Worm (Caenorhabditis elegans) whole organism, L4 larva: ENCODE measurements around the gene R11D1.4.
A peak's percentile ranks its signal among the peaks of the same experiment; 100 is the strongest.

Source experiments
- F10B5.3 ChIP-seq: sonication (generic microtip); optimal IDR thresholded peaks from 2 replicates; lab custom pipeline; 2016; ENCODE audit warnings: mild to moderate bottlenecking, missing genetic modification characterization, missing compliant biosample characterization
- F44E2.7 ChIP-seq: fragments of 200-800 bp; sonication (Bioruptor generic); IDR thresholded peaks from 2 replicates; pipeline ENCODE4 v2.1.2; 2022; ENCODE audit warnings: missing genetic modification characterization, missing compliant biosample characterization
- R02D3.7 ChIP-seq: fragments of 150-350 bp; sonication (generic microtip); optimal IDR thresholded peaks from 3 replicates; lab custom pipeline; 2014; ENCODE audit warnings: missing biosample characterization, missing genetic modification characterization
- Y105C5A.15 ChIP-seq: fragments of 200-800 bp; sonication (Bioruptor generic); IDR thresholded peaks from 2 replicates; pipeline ENCODE4 v1.3.6; 2022; ENCODE audit warnings: missing genetic modification characterization, missing compliant biosample characterization
- Y48G9A.11 ChIP-seq: fragments of 200-800 bp; sonication (Bioruptor generic); IDR thresholded peaks from 2 replicates; pipeline ENCODE4 v1.3.6; 2022; ENCODE audit warnings: missing genetic modification reagents, missing genetic modification characterization, missing compliant biosample characterization
- ZK546.5 ChIP-seq, 2 experiments: sonication (generic microtip); optimal IDR thresholded peaks; 2 replicates each; lab custom pipeline; 2017; ENCODE audit warnings: missing biosample characterization in 2 of 2, missing genetic modification characterization in 2 of 2
- aha-1 ChIP-seq: fragments of 150-350 bp; peaks from one replicate; lab custom pipeline; 2014; ENCODE audit warnings: missing biosample characterization, missing genetic modification characterization
- aly-2 ChIP-seq: sonication (generic microtip); optimal IDR thresholded peaks from 2 replicates; lab custom pipeline; 2018; ENCODE audit warnings: missing biosample characterization, missing genetic modification characterization
- ama-1 ChIP-seq: fragments of 150-350 bp; optimal IDR thresholded peaks from 2 replicates; lab custom pipeline; 2014; ENCODE audit warnings: inconsistent platforms, mixed read lengths
- ceh-62 ChIP-seq: sonication (generic microtip); optimal IDR thresholded peaks from 2 replicates; lab custom pipeline; 2017; ENCODE audit warnings: missing biosample characterization, missing genetic modification characterization
- daf-16 ChIP-seq, 3 experiments: sonication (generic microtip); optimal IDR thresholded peaks; 2 replicates each; lab custom pipeline; 2016 to 2017; ENCODE audit warnings: missing genetic modification characterization in 3 of 3, missing genetic modification reagents in 3 of 3, mild to moderate bottlenecking in 2 of 3, missing compliant biosample characterization in 2 of 3, missing biosample characterization in 1 of 3, moderate library complexity in 1 of 3
- dmd-6 ChIP-seq: fragments of 200-800 bp; sonication (Bioruptor generic); IDR thresholded peaks from 2 replicates; pipeline ENCODE4 v1.3.6; 2022; ENCODE audit warnings: missing genetic modification reagents, missing genetic modification characterization, missing compliant biosample characterization
- dmd-8 ChIP-seq: fragments of 200-800 bp; sonication (Bioruptor generic); IDR thresholded peaks from 2 replicates; pipeline ENCODE4 v1.3.6; 2022; ENCODE audit warnings: missing genetic modification characterization, missing compliant biosample characterization
- dmd-9 ChIP-seq: fragments of 200-800 bp; sonication (Bioruptor generic); IDR thresholded peaks from 2 replicates; pipeline ENCODE4 v1.3.6; 2022; ENCODE audit warnings: missing genetic modification reagents, missing genetic modification characterization, missing compliant biosample characterization
- dpl-1 ChIP-seq: fragments of 150-350 bp; optimal IDR thresholded peaks from 2 replicates; lab custom pipeline; 2014; ENCODE audit warnings: missing biosample characterization, missing genetic modification reagents, missing genetic modification characterization
- dve-1 ChIP-seq: sonication (generic microtip); optimal IDR thresholded peaks from 2 replicates; lab custom pipeline; 2017; ENCODE audit warnings: antibody characterized with exemption, mild to moderate bottlenecking, missing genetic modification characterization, missing compliant biosample characterization; ENCODE audit not compliant: insufficient read depth
- egl-27 ChIP-seq: sonication (generic microtip); optimal IDR thresholded peaks from 3 replicates; lab custom pipeline; 2017; ENCODE audit warnings: missing biosample characterization, missing genetic modification reagents, missing genetic modification characterization
- egl-43 ChIP-seq: fragments of 200-800 bp; sonication (Bioruptor generic); IDR thresholded peaks from 2 replicates; pipeline ENCODE4 v1.3.6; 2022; ENCODE audit warnings: missing genetic modification reagents, missing genetic modification characterization, missing compliant biosample characterization
- hif-1 ChIP-seq, 2 experiments: sonication (generic microtip); optimal IDR thresholded peaks; 2 replicates each; lab custom pipeline; 2016 to 2017; ENCODE audit warnings: missing compliant biosample characterization in 2 of 2, missing genetic modification characterization in 2 of 2, missing genetic modification reagents in 2 of 2, missing genotype in 2 of 2, mild to moderate bottlenecking in 1 of 2
- hlh-11 ChIP-seq: fragments of 200-800 bp; sonication (Bioruptor generic); optimal IDR thresholded peaks from 2 replicates; lab custom pipeline; 2018; ENCODE audit warnings: mild to moderate bottlenecking, missing genetic modification characterization, missing compliant biosample characterization
- lim-7 ChIP-seq: fragments of 200-800 bp; sonication (Bioruptor generic); IDR thresholded peaks from 2 replicates; pipeline ENCODE4 v1.3.6; 2022; ENCODE audit warnings: missing genetic modification characterization, missing compliant biosample characterization
- lin-15B ChIP-seq: fragments of 150-350 bp; sonication (generic microtip); optimal IDR thresholded peaks from 3 replicates; lab custom pipeline; 2014; ENCODE audit warnings: missing biosample characterization, missing genetic modification characterization
- lsy-2 ChIP-seq, 2 experiments: fragments of 150-350 bp in 1 of 2; sonication (generic microtip) in 1 of 2; optimal IDR thresholded peaks; 2 replicates each; lab custom pipeline; 2014 to 2017; ENCODE audit warnings: missing biosample characterization in 2 of 2, missing genetic modification characterization in 2 of 2
- madf-5 ChIP-seq, 2 experiments: fragments of 200-800 bp; sonication (Bioruptor generic); IDR thresholded peaks; 2 replicates each; pipeline ENCODE4 v1.3.6; 2022; ENCODE audit warnings: missing compliant biosample characterization in 2 of 2, missing genetic modification characterization in 2 of 2
- madf-9 ChIP-seq: fragments of 200-800 bp; sonication (Bioruptor generic); conservative IDR thresholded peaks from 2 replicates; pipeline ENCODE4 v1.3.6; 2022; ENCODE audit warnings: missing genetic modification reagents, missing genetic modification characterization, missing compliant biosample characterization
- mdt-29 ChIP-seq: fragments of 200-800 bp; sonication (Bioruptor generic); IDR thresholded peaks from 2 replicates; pipeline ENCODE4 v1.3.6; 2022; ENCODE audit warnings: missing genetic modification reagents, missing genetic modification characterization, missing compliant biosample characterization
- mep-1 ChIP-seq: fragments of 150-350 bp; sonication (generic microtip); optimal IDR thresholded peaks from 3 replicates; lab custom pipeline; 2014; ENCODE audit warnings: missing biosample characterization, missing genetic modification characterization
- mes-2 ChIP-seq: sonication (generic microtip); optimal IDR thresholded peaks from 2 replicates; lab custom pipeline; 2016; ENCODE audit warnings: missing genotype, mild to moderate bottlenecking, missing genetic modification characterization, missing compliant biosample characterization; ENCODE audit not compliant: poor library complexity, severe bottlenecking
- mxl-3 ChIP-seq: fragments of 200-800 bp; sonication (Bioruptor generic); optimal IDR thresholded peaks from 2 replicates; lab custom pipeline; 2018; ENCODE audit warnings: mild to moderate bottlenecking, missing genetic modification characterization, missing compliant biosample characterization
- nhr-28 ChIP-seq: fragments of 150-350 bp; optimal IDR thresholded peaks from 2 replicates; lab custom pipeline; 2014; ENCODE audit warnings: missing biosample characterization, missing genetic modification characterization
- nhr-42 ChIP-seq: fragments of 200-800 bp; sonication (Bioruptor generic); IDR thresholded peaks from 2 replicates; pipeline ENCODE4 v1.3.6; 2022; ENCODE audit warnings: missing genetic modification characterization, missing compliant biosample characterization
- nhr-6 ChIP-seq: fragments of 150-350 bp; optimal IDR thresholded peaks from 2 replicates; lab custom pipeline; 2014; ENCODE audit warnings: missing biosample characterization, missing genetic modification characterization
- php-3 ChIP-seq: fragments of 200-800 bp; sonication (Bioruptor generic); IDR thresholded peaks from 2 replicates; pipeline ENCODE4 v1.3.6; 2022; ENCODE audit warnings: missing genetic modification reagents, missing genetic modification characterization, missing compliant biosample characterization
- pqm-1 ChIP-seq: sonication (generic microtip); optimal IDR thresholded peaks from 2 replicates; lab custom pipeline; 2017; ENCODE audit warnings: missing biosample characterization, missing genetic modification characterization
- sdz-12 ChIP-seq: fragments of 200-800 bp; sonication (Bioruptor generic); optimal IDR thresholded peaks from 2 replicates; lab custom pipeline; 2018; ENCODE audit warnings: mild to moderate bottlenecking, missing genetic modification characterization, missing compliant biosample characterization
- snpc-1.2 ChIP-seq: fragments of 200-800 bp; sonication (Bioruptor generic); IDR thresholded peaks from 2 replicates; pipeline ENCODE4 v1.3.6; 2022; ENCODE audit warnings: missing genetic modification reagents, missing genetic modification characterization, missing compliant biosample characterization
- spr-3 ChIP-seq: fragments of 200-800 bp; sonication (Bioruptor generic); optimal IDR thresholded peaks from 2 replicates; lab custom pipeline; 2018; ENCODE audit warnings: mild to moderate bottlenecking, missing genetic modification characterization, missing compliant biosample characterization
- vab-7 ChIP-seq: fragments of 200-800 bp; sonication (Bioruptor generic); IDR thresholded peaks from 2 replicates; pipeline ENCODE4 v1.3.6; 2022; ENCODE audit warnings: missing genetic modification reagents, missing genetic modification characterization, missing compliant biosample characterization
- zag-1 ChIP-seq: fragments of 150-350 bp; optimal IDR thresholded peaks from 2 replicates; lab custom pipeline; 2014; ENCODE audit warnings: missing biosample characterization, missing genetic modification characterization
- zip-11 ChIP-seq: fragments of 200-800 bp; sonication (Bioruptor generic); IDR thresholded peaks from 2 replicates; pipeline ENCODE4 v1.3.6; 2022; ENCODE audit warnings: missing genetic modification characterization, missing compliant biosample characterization

R11D1.4 gene

DNA sequence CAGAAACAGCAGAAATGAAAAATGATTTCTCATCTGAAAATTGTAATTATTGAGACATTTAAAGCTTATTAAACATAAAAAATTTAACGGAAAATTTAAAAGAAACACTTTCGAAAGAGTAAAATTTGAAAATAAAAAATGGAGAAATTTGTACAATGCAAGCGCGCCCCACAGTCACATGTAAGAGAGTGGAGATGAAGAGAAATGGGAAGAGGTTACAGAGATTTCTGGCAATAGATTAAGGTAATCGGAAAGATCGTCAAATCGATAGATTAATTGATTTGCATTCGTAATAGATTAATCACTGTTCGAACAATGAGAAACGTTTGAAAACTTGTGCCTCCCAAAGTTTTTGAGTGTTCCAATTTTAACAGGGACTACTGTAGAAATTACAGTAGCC lies 33.4 kb upstream of the R11D1.4 start, which contains the start of gene C15C8.4:
Gene C15C8.4 (minus strand): TSS at position 33 of the 400 bp plus-strand sequence.
- TF ChIP-seq dpl-1 (peak; percentile 17), egl-43 (GFP tag; lab: Robert Waterston, UW) (no peak), hif-1 (tag; optimal IDR thresholded peaks at IDR 0.05; lab: Kevin White, UChicago) (no peak), nhr-6 (peak; percentile 54)

ce11 chrV:12744979-12745378 lies 31.0 kb upstream of the R11D1.4 start, which contains the start of gene C15C8.7:
Gene C15C8.7, minus strand, starts transcription at chrV:12745050.
- TF ChIP-seq dmd-9, result no peak
- no peak for TF ChIP-seq zag-1
- no peak for TF ChIP-seq R02D3.7 (tag; lab: Kevin White, UChicago)
- TF ChIP-seq lin-15B (tag; lab: Kevin White, UChicago), result no peak
- TF ChIP-seq ZK546.5 (tag; optimal IDR thresholded peaks at IDR 0.05; lab: Kevin White, UChicago), result no peak
- 0 out of 2 replicates have a peak, but pooled peaks have one; percentile 28 for TF ChIP-seq php-3 (GFP tag; lab: Robert Waterston, UW)
- no peak for TF ChIP-seq hif-1 (tag; optimal IDR thresholded peaks at IDR 0.05; lab: Kevin White, UChicago)
- TF ChIP-seq snpc-1.2, result no peak
- no peak for TF ChIP-seq spr-3 (GFP tag; lab: Kevin White, UChicago)
- peak; percentile 9 for TF ChIP-seq ama-1 (lab: Kevin White, UChicago)
- TF ChIP-seq egl-27, result no peak
- no peak for TF ChIP-seq Y105C5A.15 (GFP tag; lab: Robert Waterston, UW)
- peak; percentile 77 for TF ChIP-seq aha-1 (tag; lab: Kevin White, UChicago)
- TF ChIP-seq hlh-11 (tag; lab: Kevin White, UChicago), result peak; percentile 50
- no peak for TF ChIP-seq vab-7 (GFP tag; lab: Robert Waterston, UW)
- TF ChIP-seq pqm-1 (tag; lab: Kevin White, UChicago), result peak; percentile 84
- TF ChIP-seq F44E2.7 (GFP tag; lab: Robert Waterston, UW), result no peak
- peak; percentile 46; the same call in 1 of the 2 replicates for TF ChIP-seq dmd-6 (GFP tag; lab: Robert Waterston, UW)
- TF ChIP-seq ceh-62 (tag; lab: Kevin White, UChicago), result no peak
- no peak for TF ChIP-seq mdt-29
- no peak for TF ChIP-seq madf-9 (GFP tag; lab: Robert Waterston, UW)
- TF ChIP-seq daf-16 (GFP tag; optimal IDR thresholded peaks at IDR 0.05; lab: Kevin White, UChicago), result no peak
- TF ChIP-seq daf-16 (tag; optimal IDR thresholded peaks at IDR 0.05; lab: Kevin White, UChicago), result peak; percentile 51
- TF ChIP-seq dve-1 (tag; lab: Kevin White, UChicago), result peak; percentile 58
- TF ChIP-seq mes-2 (tag; lab: Kevin White, UChicago), result no peak
- no peak for TF ChIP-seq aly-2 (tag; lab: Kevin White, UChicago)
- no peak for TF ChIP-seq dmd-8
- TF ChIP-seq mxl-3 (GFP tag; lab: Kevin White, UChicago), result no peak
- no peak for TF ChIP-seq F10B5.3
- no peak for TF ChIP-seq lsy-2 (tag; optimal IDR thresholded peaks at IDR 0.05; lab: Kevin White, UChicago)
- TF ChIP-seq nhr-42 (GFP tag; lab: Robert Waterston, UW), result no peak
- no peak for TF ChIP-seq madf-5 (GFP tag; IDR thresholded peaks at IDR 0.05; lab: Robert Waterston, UW)
- TF ChIP-seq nhr-28, result peak; percentile 37
- no peak for TF ChIP-seq Y48G9A.11 (GFP tag; lab: Robert Waterston, UW)
- no peak for TF ChIP-seq sdz-12
- no peak for TF ChIP-seq zip-11
- TF ChIP-seq nhr-6, result no peak
- peak; percentile 1 for TF ChIP-seq mep-1 (tag; lab: Kevin White, UChicago)
- TF ChIP-seq lim-7 (GFP tag; lab: Robert Waterston, UW), result no peak
